Worm (Caenorhabditis elegans): Measurements from ENCODE around the gene txt-3.

Gene txt-3

DNA sequence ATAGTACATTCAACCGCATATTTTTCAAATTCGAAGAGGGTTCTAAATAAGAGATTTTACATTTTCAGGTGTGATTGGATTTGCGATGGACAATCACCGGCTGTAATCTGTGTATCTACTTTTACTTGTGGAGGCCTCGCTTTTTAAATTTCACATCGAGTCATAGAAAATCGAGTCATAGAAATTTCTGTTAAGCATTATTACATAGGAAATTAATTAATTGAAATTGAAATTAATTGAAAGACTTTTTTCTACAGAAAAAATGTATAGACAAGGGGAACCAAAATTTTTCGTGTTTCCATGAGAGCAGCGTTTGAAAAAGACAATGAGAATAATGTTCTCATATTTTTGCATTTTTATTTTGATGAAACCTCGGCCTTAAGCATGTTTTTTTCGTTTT lies 20.0 kb downstream of the txt-3 start, which contains the start of gene clec-176:
Gene clec-176, plus strand, starts transcription at position 301 of the 400 bp plus-strand sequence.
- TF ChIP-seq unc-62 (GFP tag; optimal IDR thresholded peaks at IDR 0.05): no peak

DNA sequence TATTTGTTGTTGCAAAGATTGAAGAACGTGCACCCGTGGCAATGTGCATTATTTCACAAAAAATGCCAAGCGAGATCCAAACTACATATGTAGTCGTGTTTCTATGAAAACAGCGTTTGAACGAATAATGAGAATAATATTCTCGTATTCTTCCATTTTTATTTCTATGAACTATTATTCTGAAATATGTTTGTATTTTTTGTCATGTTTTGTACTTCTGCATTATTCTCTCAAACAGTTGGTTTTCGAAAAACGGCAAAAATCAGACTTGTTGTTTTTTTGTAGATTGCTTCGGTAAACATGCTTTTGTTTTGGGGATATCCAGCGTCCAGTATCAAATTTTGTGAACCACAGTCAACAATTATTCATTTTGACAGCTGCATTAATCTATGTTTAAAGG lies 22.5 kb downstream of the txt-3 start, which contains the start of gene clec-177:
Gene clec-177, plus strand, starts transcription at position 301 of the 400 bp plus-strand sequence.
- no peak for TF ChIP-seq unc-62 (GFP tag; optimal IDR thresholded peaks at IDR 0.05)

DNA sequence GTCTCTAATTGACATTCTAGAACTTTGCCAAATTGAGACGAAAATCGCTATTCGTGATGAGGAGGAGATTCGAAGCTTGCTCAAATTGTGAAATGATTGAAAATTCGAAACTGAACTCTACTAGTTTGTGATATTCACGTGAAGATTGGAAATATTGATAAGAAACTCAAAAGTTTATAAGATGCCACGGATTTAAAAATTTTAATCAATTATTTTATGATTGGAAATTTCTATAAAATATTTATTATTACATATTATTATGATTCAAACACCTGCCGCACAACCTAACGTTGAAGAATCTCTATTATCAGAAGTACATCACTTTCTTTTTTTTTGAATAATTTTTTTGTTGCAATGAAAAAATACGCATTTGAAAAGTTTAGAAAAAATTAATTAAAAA lies 24.8 kb downstream of the txt-3 start, which contains the start of gene E03H12.7:
Gene E03H12.7, minus strand, starts transcription at position 101 of the 400 bp plus-strand sequence.
- TF ChIP-seq unc-62 (GFP tag; optimal IDR thresholded peaks at IDR 0.05): no peak

DNA sequence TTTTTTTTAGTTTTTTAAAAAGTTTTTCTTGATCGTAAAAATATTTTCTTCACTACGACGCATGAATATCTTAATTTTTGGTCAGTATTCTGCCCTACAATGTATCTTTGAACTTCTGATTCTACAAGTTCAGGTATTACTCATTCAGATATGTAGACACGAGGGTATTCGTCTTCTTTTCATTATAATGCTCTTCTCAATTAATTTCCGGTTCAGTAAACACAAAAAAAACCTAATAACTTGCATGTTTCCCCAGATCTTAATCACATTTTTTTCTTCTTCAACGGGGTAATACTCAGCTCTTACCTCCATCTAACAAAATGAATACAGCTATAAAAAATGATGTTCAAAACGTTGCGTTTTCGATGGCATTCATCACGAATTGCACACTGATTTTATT lies 28.3 kb downstream of the txt-3 start, which contains the start of gene str-162:
Gene str-162, plus strand, starts transcription at position 301 of the 400 bp plus-strand sequence.
- TF ChIP-seq unc-62 (GFP tag; optimal IDR thresholded peaks at IDR 0.05): no peak

DNA sequence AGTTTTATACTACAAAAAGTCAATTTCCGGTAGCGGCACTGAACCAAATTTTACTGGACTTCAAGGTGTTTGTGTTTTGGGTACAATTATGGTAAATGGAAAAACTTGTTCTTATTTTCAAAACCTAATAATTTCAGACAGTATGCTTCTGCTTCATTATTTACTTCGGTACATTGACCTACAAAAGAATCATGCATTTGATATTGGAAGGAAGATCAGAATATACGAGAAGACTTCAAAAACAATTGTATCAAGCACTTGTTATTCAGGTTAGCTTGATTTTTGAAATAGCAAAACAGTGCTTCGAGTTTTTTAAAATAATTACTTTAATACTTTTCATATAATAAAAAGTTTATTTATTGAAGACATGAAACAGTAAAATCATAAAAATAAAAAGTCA lies 29.4 kb downstream of the txt-3 start:
- no peak for TF ChIP-seq unc-62 (GFP tag; optimal IDR thresholded peaks at IDR 0.05)

DNA sequence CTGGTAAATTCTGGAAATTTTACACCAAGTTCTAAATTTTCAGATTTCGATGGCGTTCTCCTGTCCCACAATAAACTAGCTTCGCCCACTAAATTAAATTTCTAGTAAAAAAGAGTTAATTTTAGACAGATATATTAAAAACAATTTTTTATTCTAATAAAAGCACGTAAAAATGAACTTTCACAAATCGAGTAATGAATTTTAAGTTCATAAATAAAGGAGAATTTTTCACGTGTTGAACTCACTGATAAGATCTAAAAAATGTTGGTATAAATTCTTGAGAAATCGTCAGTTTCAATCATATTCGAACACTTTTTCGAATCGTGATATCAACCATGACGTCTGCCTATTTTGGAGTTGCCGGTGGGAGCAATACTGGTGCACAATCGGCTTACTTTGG lies 32.1 kb downstream of the txt-3 start, which contains the start of gene ssq-2:
Gene ssq-2, plus strand, starts transcription at position 301 of the 400 bp plus-strand sequence.
- TF ChIP-seq unc-62 (GFP tag; optimal IDR thresholded peaks at IDR 0.05): no peak

DNA sequence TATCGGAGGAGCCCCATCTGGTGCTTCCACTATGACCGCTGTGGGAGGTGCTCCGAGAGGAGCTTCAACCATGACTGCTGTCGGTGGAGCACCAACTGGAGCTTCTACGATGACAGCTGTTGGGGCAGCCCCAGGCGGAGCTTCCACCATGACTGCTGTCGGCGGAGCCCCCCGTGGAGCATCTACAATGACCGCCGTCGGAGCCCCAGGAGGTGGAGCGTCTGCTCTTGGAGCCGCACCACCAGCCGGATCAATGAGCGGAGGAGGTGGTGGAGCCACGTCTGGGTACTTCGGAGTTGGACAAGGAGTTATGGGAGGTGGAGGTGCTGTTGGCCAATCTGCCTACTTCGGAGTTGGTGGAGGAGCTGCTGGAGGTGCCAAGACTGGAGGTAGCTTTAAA lies 33.2 kb downstream of the txt-3 start:
- TF ChIP-seq unc-62 (GFP tag; optimal IDR thresholded peaks at IDR 0.05): no peak

DNA sequence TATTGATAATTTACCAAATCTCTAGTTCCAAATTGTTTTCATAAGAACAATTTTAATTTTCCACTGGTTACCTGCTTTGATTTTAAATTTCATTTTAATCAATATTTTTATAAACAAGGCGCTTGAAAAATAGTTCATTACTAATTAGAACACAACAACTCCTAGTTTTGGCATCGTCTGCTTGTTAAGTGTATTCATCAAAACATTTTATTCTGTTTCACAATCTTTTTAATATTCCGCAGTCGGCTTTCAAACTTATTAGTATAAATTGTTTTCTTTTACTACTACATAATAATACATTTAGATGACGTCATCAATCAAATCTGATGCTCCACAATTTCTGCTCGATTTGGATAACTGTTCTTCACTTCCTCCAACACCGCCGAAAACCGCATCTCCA lies 38.7 kb downstream of the txt-3 start, which contains the start of gene pes-1:
Gene pes-1, plus strand, starts transcription at position 301 of the 400 bp plus-strand sequence.
- no peak for TF ChIP-seq unc-62 (GFP tag; optimal IDR thresholded peaks at IDR 0.05)

DNA sequence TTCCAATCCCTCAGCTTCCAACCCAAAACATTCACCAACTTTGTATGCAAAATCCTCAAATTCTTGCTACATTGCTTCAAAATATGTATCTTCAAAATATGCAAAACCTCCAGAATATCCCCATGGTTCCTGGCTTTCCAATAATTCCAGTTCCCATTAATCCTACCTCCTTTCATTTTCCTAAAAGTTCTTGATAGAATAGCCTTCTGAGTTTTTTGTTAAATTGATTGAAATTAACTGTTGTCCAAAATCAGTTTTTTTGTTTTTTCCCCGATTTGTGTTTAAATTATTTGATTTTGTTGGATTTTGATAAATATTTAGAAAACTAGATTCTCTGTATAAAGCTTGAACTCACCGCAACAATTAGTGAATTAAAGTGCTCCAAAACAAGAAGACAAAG lies 41.4 kb downstream of the txt-3 start:
- no peak for TF ChIP-seq unc-62 (GFP tag; optimal IDR thresholded peaks at IDR 0.05)

DNA sequence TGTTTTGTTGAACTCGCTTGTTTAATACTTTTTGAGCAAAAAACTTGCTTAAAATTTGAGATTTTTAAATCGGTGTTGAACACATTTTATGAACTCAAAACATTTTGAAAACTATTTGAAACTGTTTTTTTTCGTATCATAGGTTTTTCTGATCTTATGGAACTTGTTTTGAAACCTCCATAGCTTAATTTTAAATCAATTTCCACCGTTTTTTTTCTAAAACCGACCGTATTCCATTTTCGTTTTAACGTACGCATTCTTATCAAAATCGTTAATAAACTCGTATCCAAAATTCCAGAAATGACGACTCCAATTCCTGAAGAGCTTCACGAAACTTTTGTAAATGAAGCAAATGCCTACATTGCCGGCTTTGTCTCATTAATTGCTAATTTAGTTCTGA lies 44.6 kb downstream of the txt-3 start, which contains the start of gene srm-2:
Gene srm-2, plus strand, starts transcription at position 301 of the 400 bp plus-strand sequence.
- TF ChIP-seq unc-62 (GFP tag; optimal IDR thresholded peaks at IDR 0.05): no peak

DNA sequence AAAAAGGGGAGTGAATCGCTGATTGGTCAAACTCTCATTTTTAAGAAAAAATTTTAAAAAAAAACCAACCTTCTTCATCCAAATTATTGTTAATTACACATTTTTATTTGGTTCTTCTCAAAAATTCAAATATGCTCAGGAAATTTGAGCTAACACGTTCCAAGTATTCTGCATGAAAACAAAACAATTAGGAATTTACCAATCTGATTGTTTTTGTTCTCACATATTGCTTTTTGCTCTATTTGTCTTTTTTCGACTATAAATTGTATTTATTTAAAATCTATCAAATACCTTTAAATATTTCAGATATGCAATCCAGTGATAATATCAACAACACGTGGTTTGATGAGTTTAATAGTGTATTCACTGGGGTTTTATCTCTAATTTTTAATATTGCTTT lies 48.5 kb downstream of the txt-3 start, which contains the start of gene srm-1:
Gene srm-1, plus strand, starts transcription at position 301 of the 400 bp plus-strand sequence.
- TF ChIP-seq unc-62 (GFP tag; optimal IDR thresholded peaks at IDR 0.05): no peak

All from whole organism, dauer.